Worm (Caenorhabditis elegans) whole organism, mixed stage, embryonic: Measurements from ENCODE around the gene Y39F10A.3.

Experiments
- M03D4.4 ChIP-seq: sonication (generic microtip); optimal IDR thresholded peaks from 2 replicates; lab custom pipeline; 2017; ENCODE audit warnings: mild to moderate bottlenecking, missing genetic modification characterization, missing compliant biosample characterization
- ceh-39 ChIP-seq: fragments of 150-350 bp; optimal IDR thresholded peaks from 2 replicates; lab custom pipeline; 2014; ENCODE audit warnings: missing biosample characterization, missing genetic modification characterization
- lin-13 ChIP-seq: fragments of 150-350 bp; optimal IDR thresholded peaks from 2 replicates; lab custom pipeline; 2014; ENCODE audit warnings: missing biosample characterization, missing genetic modification characterization
- mab-5 ChIP-seq: fragments of 150-350 bp; optimal IDR thresholded peaks from 2 replicates; lab custom pipeline; 2014; ENCODE audit warnings: missing biosample characterization, missing genetic modification characterization
- mep-1 ChIP-seq: fragments of 150-350 bp; optimal IDR thresholded peaks from 2 replicates; lab custom pipeline; 2017; ENCODE audit warnings: missing biosample characterization, missing genetic modification reagents, missing genetic modification characterization, inconsistent platforms
- nhr-12 ChIP-seq: fragments of 150-350 bp; optimal IDR thresholded peaks from 2 replicates; lab custom pipeline; 2014; ENCODE audit warnings: missing biosample characterization, missing genetic modification characterization
- nhr-237 ChIP-seq: fragments of 150-350 bp; optimal IDR thresholded peaks from 2 replicates; lab custom pipeline; 2014; ENCODE audit warnings: missing biosample characterization, missing genetic modification characterization
- nhr-76 ChIP-seq: sonication (generic microtip); optimal IDR thresholded peaks from 2 replicates; lab custom pipeline; 2017; ENCODE audit warnings: missing biosample characterization, missing genetic modification characterization
- snpc-4 ChIP-seq: fragments of 150-350 bp; optimal IDR thresholded peaks from 2 replicates; lab custom pipeline; 2014; ENCODE audit warnings: missing biosample characterization, missing genetic modification characterization
- unc-39 ChIP-seq: fragments of 150-350 bp; optimal IDR thresholded peaks from 2 replicates; lab custom pipeline; 2014; ENCODE audit warnings: missing biosample characterization, missing genetic modification characterization
- unc-62 ChIP-seq: fragments of 150-350 bp; optimal IDR thresholded peaks from 2 replicates; lab custom pipeline; 2014; ENCODE audit warnings: missing biosample characterization, missing genetic modification reagents, missing genetic modification characterization

DNA sequence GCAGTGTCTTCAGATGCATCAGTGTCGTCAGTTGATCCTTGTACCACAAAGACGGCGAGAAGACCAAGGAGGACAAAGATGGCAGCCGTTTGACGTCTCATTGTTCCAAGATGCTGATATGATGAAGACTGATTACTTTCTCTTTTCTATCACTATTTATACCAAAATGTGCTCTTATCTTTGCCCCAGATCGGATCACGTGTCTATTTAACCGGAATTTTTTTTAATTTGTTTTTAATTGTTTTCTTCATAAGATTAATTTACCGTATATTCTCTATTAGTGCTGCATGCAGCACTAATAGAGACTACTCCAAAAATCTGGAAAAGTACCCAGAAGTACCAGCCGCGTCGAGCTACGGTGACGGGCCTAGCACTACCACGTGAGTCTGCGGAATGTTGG lies 31.9 kb upstream of the Y39F10A.3 start, which contains the start of gene msrp-3:
- TF ChIP-seq unc-62 (GFP tag; lab: Kevin White, UChicago) (no peak), lin-13 (no peak), snpc-4 (no peak), ceh-39 (no peak), unc-39 (tag; lab: Kevin White, UChicago) (no peak), mep-1 (tag; lab: Kevin White, UChicago) (no peak), nhr-12 (tag; lab: Kevin White, UChicago) (no peak), nhr-76 (tag; lab: Kevin White, UChicago) (no peak), M03D4.4 (tag; lab: Kevin White, UChicago) (no peak), nhr-237 (tag; lab: Kevin White, UChicago) (no peak), mab-5 (tag; lab: Kevin White, UChicago) (no peak)
